Worm (Caenorhabditis elegans) whole organism, L4/young adult: ENCODE results near the gene unc-86.

Experiments
- dao-5 ChIP-seq: sonication (generic microtip); optimal IDR thresholded peaks from 2 replicates; lab custom pipeline; 2016; ENCODE audit warnings: missing genotype, missing genetic modification characterization, moderate library complexity, missing compliant biosample characterization
- him-1 ChIP-seq: sonication (generic microtip); optimal IDR thresholded peaks from 2 replicates; lab custom pipeline; 2016; ENCODE audit warnings: missing genotype, missing genetic modification reagents, missing genetic modification characterization, missing compliant biosample characterization

DNA sequence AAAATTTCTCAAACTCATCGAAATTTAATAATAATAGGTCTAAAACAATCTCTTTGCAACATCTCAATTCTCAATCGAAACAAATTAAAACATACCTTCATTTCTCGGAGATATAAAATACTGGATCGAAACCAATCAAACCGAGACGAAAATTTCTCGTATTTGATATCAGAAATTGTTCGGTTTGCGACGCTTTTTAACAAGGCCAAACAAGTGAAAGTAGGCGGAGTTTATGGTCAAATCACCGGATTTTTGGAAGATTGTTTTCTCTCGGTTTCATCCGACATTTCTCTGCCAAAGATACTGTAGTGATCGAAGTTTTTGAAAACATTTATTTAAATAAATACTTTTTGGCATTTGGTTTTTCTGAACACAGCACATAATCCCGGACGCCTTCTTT lies 19.2 kb upstream of the unc-86 start, which contains the start of gene C02F5.14:
- TF ChIP-seq him-1 (tag; lab: Kevin White, UChicago), result no peak
- TF ChIP-seq dao-5, result no peak
